Worm (Caenorhabditis elegans): Measurements from ENCODE around the gene exos-8.

- TF ChIP-seq hmbx-1 (tag; optimal IDR thresholded peaks at IDR 0.05) (no peak), hnd-1 (tag; optimal IDR thresholded peaks at IDR 0.05) (no peak), ceh-36 (tag; optimal IDR thresholded peaks at IDR 0.05) (no peak), hmg-4 (GFP tag; optimal IDR thresholded peaks at IDR 0.05) (no peak)
These were observed 41.9 kb downstream of the exos-8 start, which contains the start of gene gldi-2 for ce11 chrII:6783377-6783829.

Measured in whole organism, early embryonic.